Worm (Caenorhabditis elegans): ENCODE data around the gene snx-17.

Gene snx-17

DNA sequence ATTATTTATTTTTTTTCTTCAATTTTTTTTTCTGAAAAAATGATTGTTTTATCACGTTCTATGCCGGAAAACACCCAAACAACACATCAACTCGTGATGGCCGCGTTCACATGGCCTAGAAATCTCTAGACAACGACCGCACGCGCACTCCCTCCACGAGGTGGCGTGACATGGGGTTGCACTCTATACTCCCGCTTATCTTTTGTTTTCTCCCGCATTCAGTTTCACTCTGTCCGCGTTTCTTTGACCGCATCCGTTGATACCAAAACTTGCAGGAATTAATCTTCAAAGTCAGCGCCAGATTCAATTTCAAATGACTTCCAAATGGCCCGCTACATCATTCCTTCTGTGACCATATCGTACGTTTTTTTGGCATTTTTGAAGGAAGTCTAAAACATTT, 17.1 kb downstream of the snx-17 start, which contains the start of gene F17H10.1 (continued):
- TF ChIP-seq let-526 (GFP tag; IDR thresholded peaks at IDR 0.05) (peak; percentile 86; the same call in 1 of the 2 replicates), egl-18 (GFP tag; IDR thresholded peaks at IDR 0.05) (no peak), T26A5.8 (tag; optimal IDR thresholded peaks at IDR 0.05) (no peak), K12H6.12 (tag; optimal IDR thresholded peaks at IDR 0.05) (peak; percentile 63), attf-5 (GFP tag; optimal IDR thresholded peaks at IDR 0.05) (peak; percentile 31), cebp-2 (GFP tag; IDR thresholded peaks at IDR 0.05) (no peak), hrde-1 (tag; optimal IDR thresholded peaks at IDR 0.05; ENCODE audit: borderline replicate concordance) (no peak), repo-1 (tag; optimal IDR thresholded peaks at IDR 0.05) (peak; percentile 66), zim-3 (tag; optimal IDR thresholded peaks at IDR 0.05) (no peak), die-1 (tag; optimal IDR thresholded peaks at IDR 0.05) (peak; percentile 66), B0035.1 (tag; optimal IDR thresholded peaks at IDR 0.05) (peak; percentile 64), tbx-9 (tag; optimal IDR thresholded peaks at IDR 0.05; ENCODE audit: borderline replicate concordance) (no peak), nhr-90 (tag; optimal IDR thresholded peaks at IDR 0.05) (peak; percentile 48), bed-2 (GFP tag; IDR thresholded peaks at IDR 0.05) (no peak)

ce11 chrX:13102838-13103237, 19.3 kb downstream of the snx-17 start:
- TF ChIP-seq nfya-1 (tag; optimal IDR thresholded peaks at IDR 0.05; ENCODE audit: borderline replicate concordance, insufficient read depth) = no peak
- no peak for TF ChIP-seq cebp-2 (GFP tag; IDR thresholded peaks at IDR 0.05)
- no peak for TF ChIP-seq madf-6 (GFP tag; IDR thresholded peaks at IDR 0.05)

DNA sequence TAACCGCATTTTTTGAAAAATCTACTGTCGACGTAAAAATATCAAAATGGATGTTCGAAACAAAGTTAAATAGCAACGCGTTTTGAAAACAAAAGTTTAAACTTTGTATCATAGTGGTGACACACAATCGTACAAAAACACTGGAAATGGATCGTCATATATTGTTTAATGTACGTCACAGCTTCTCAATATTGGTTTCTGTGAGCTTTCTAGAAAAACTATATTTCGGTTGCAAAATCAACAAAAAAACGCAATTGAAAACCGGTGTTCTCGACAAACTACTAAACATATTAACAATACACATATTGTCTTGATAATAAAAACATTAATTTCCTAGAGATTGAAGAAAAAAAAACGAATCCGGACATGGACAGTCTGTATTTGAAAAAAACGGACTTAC, 21.7 kb downstream of the snx-17 start, which contains the start of gene R03G8.6:
R03G8.6 (minus strand) TSS at position 101 of the 400 bp plus-strand sequence.
- TF ChIP-seq aptf-3 (GFP tag; IDR thresholded peaks at IDR 0.05) (no peak), B0261.1 (tag; optimal IDR thresholded peaks at IDR 0.05) (no peak), B0019.2 (GFP tag; conservative IDR thresholded peaks at IDR 0.05) (no peak), hsf-1 (GFP tag; IDR thresholded peaks at IDR 0.05) (no peak), egrh-3 (GFP tag; IDR thresholded peaks at IDR 0.05) (no peak), let-526 (GFP tag; IDR thresholded peaks at IDR 0.05) (no peak), egl-18 (GFP tag; IDR thresholded peaks at IDR 0.05) (no peak), let-607 (tag; optimal IDR thresholded peaks at IDR 0.05) (no peak), chd-7 (tag; optimal IDR thresholded peaks at IDR 0.05) (no peak), bed-2 (GFP tag; IDR thresholded peaks at IDR 0.05) (no peak), ceh-79 (tag; optimal IDR thresholded peaks at IDR 0.05) (no peak), madf-8 (GFP tag; conservative IDR thresholded peaks at IDR 0.05) (no peak)

DNA sequence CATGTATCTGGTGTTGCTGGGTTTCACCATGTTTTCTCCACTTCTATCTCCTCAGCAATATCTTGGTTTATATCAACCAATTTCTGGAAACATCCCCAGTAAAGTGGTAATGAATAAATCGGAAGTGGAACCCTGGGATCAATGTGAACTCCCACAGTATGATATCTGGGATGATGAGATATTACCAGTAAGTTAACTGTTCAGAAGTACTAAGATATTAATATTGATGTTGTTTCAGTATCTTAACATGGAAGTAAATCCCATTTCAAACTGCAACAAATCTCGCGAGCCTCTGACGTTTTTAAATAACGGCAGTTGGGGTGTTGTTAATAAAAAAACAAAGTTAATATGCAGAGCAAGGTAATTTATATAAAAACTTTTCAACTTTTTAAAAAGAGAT, 30.9 kb downstream of the snx-17 start:
- TF ChIP-seq ztf-26 (tag; optimal IDR thresholded peaks at IDR 0.05) (no peak), aptf-3 (GFP tag; IDR thresholded peaks at IDR 0.05) (no peak), snpc-1.1 (tag; optimal IDR thresholded peaks at IDR 0.05; ENCODE audit: insufficient read depth) (no peak), akir-1 (GFP tag; optimal IDR thresholded peaks at IDR 0.05) (no peak), F57A8.1 (GFP tag; optimal IDR thresholded peaks at IDR 0.05) (no peak), let-607 (tag; optimal IDR thresholded peaks at IDR 0.05) (no peak), F10E7.11 (tag; optimal IDR thresholded peaks at IDR 0.05) (no peak), rec-8 (tag; optimal IDR thresholded peaks at IDR 0.05) (no peak), unc-130 (GFP tag; optimal IDR thresholded peaks at IDR 0.05) (no peak), dox-1 (GFP tag; IDR thresholded peaks at IDR 0.05) (no peak), tbx-9 (tag; optimal IDR thresholded peaks at IDR 0.05; ENCODE audit: borderline replicate concordance) (no peak), lsl-1 (GFP tag; optimal IDR thresholded peaks at IDR 0.05) (no peak), nfya-2 (GFP tag; IDR thresholded peaks at IDR 0.05) (no peak)

All from whole organism, young adult.